Worm (Caenorhabditis elegans): Measurements from ENCODE around the gene acr-9.

acr-9 gene

ce11 chrX:13604946-13605617 lies 41.6 kb downstream of the acr-9 start, which contains the start of gene F54B11.9:
Gene F54B11.9 (plus strand): TSS chrX:13605567.
- no peak for TF ChIP-seq let-526 (GFP tag; IDR thresholded peaks at IDR 0.05)
- TF ChIP-seq akir-1 (GFP tag; optimal IDR thresholded peaks at IDR 0.05) = no peak
- TF ChIP-seq ztf-18 (tag; optimal IDR thresholded peaks at IDR 0.05) = no peak
- TF ChIP-seq nhr-90 (tag; optimal IDR thresholded peaks at IDR 0.05) = no peak
- TF ChIP-seq bed-2 (GFP tag; IDR thresholded peaks at IDR 0.05) = no peak
- no peak for TF ChIP-seq hlh-12 (tag; optimal IDR thresholded peaks at IDR 0.05)
- no peak for TF ChIP-seq lsy-27 (tag; optimal IDR thresholded peaks at IDR 0.05; ENCODE audit: borderline replicate concordance, insufficient read depth)
- no peak for TF ChIP-seq F23B12.7 (tag; optimal IDR thresholded peaks at IDR 0.05; ENCODE audit: insufficient read depth)
- no peak for TF ChIP-seq B0019.2 (GFP tag; conservative IDR thresholded peaks at IDR 0.05)
- no peak for TF ChIP-seq rcor-1 (GFP tag; IDR thresholded peaks at IDR 0.05)
- TF ChIP-seq C17E4.6 (GFP tag; IDR thresholded peaks at IDR 0.05) = no peak
- no peak for TF ChIP-seq F52B5.7 (tag; optimal IDR thresholded peaks at IDR 0.05)
- no peak for TF ChIP-seq nfya-1 (tag; optimal IDR thresholded peaks at IDR 0.05; ENCODE audit: borderline replicate concordance, insufficient read depth)
- no peak for TF ChIP-seq somi-1 (GFP tag; optimal IDR thresholded peaks at IDR 0.05)
- TF ChIP-seq die-1 (tag; optimal IDR thresholded peaks at IDR 0.05) = no peak
- TF ChIP-seq snpc-4 (GFP tag; optimal IDR thresholded peaks at IDR 0.05) = no peak
- TF ChIP-seq snpc-4 (tag; optimal IDR thresholded peaks at IDR 0.05) = no peak
- TF ChIP-seq egl-44 (GFP tag; IDR thresholded peaks at IDR 0.05) = no peak
- no peak for TF ChIP-seq F33H1.4 (GFP tag; IDR thresholded peaks at IDR 0.05)
- no peak for TF ChIP-seq tbp1 (GFP tag; optimal IDR thresholded peaks at IDR 0.05)
- no peak for TF ChIP-seq dpff-1 (tag; optimal IDR thresholded peaks at IDR 0.05)

DNA sequence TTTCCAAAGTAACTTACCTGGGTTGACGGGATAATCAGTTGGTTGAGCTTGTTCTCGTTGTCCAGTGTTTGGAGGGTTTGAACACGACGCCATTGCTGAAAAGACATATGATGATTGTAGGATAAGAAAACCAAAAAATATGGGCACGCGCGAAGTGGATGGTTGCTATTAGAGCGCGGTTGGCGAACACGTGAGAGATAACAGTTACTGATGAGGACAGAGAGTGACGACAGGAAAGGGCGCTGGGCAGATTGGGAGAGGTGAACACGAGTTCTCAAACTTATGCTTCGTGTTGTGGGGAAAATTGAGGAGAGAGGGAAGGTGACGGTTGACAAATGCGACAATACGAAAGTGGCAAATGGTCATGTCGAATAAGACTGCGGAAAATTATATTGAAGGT lies 42.9 kb downstream of the acr-9 start, which contains the start of gene F54B11.8:
Gene F54B11.8, minus strand, starts transcription at position 101 of the 400 bp plus-strand sequence.
- TF ChIP-seq ekl-4 (GFP tag; IDR thresholded peaks at IDR 0.05) (peak; percentile 14; the same call in 1 of the 2 replicates), nfya-1 (tag; optimal IDR thresholded peaks at IDR 0.05; ENCODE audit: borderline replicate concordance, insufficient read depth) (no peak)

DNA sequence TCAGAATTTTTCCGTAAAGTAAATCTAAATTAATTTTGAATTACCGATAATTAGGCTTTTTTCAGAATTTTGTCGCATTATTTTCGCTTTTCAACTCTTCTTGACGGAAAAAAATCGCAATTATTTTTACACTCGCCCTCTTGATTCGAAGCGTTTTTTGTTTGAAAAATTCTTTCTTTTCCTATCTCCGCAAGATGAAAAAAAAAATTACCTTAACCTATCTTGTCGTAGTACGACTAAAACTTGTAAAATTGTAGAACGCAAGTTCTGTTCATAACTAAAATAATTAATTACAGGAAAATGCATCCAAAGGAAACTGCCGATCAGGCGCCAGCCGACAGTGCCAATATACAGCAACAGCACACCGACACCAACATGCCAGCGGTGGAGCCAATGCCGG lies 46.6 kb downstream of the acr-9 start, which contains the start of gene F54B11.7:
Gene F54B11.7, plus strand, starts transcription at position 301 of the 400 bp plus-strand sequence.
- TF ChIP-seq ama-1 (optimal IDR thresholded peaks at IDR 0.05) (no peak), ama-1 (GFP tag; optimal IDR thresholded peaks at IDR 0.05) (no peak), attf-6 (GFP tag; IDR thresholded peaks at IDR 0.05) (no peak), B0035.1 (tag; optimal IDR thresholded peaks at IDR 0.05) (no peak), F55B11.4 (tag; optimal IDR thresholded peaks at IDR 0.05; ENCODE audit: borderline replicate concordance, insufficient read depth) (no peak), madf-6 (GFP tag; IDR thresholded peaks at IDR 0.05) (no peak), ceh-79 (tag; optimal IDR thresholded peaks at IDR 0.05) (no peak), sdz-38 (tag; optimal IDR thresholded peaks at IDR 0.05) (no peak), aptf-3 (GFP tag; IDR thresholded peaks at IDR 0.05) (no peak), ceh-58 (GFP tag; IDR thresholded peaks at IDR 0.05) (no peak), aptf-2 (GFP tag; conservative IDR thresholded peaks at IDR 0.05) (no peak), pha-4 (tag; optimal IDR thresholded peaks at IDR 0.05) (no peak), pbrm-1 (GFP tag; IDR thresholded peaks at IDR 0.05) (no peak), him-1 (tag; optimal IDR thresholded peaks at IDR 0.05) (no peak), D2030.7 (GFP tag; IDR thresholded peaks at IDR 0.05) (no peak), hsf-1 (GFP tag; IDR thresholded peaks at IDR 0.05) (no peak), unc-62 (GFP tag; optimal IDR thresholded peaks at IDR 0.05) (no peak), madf-8 (GFP tag; conservative IDR thresholded peaks at IDR 0.05) (no peak), tlf-1 (GFP tag; optimal IDR thresholded peaks at IDR 0.05) (no peak), F57C9.4 (tag; optimal IDR thresholded peaks at IDR 0.05) (no peak)
